Fruit fly (Drosophila melanogaster) whole organism, embryonic: ENCODE data around the gene se.

ENCODE experiments used
- CG12104 ChIP-seq: fragments of 200-800 bp; sonication (Bioruptor generic); optimal IDR thresholded peaks from 3 replicates; lab custom pipeline; 2016; ENCODE audit warnings: missing biosample characterization, missing genetic modification characterization
- CG15601 ChIP-seq: fragments of 200-800 bp; sonication (Bioruptor generic); optimal IDR thresholded peaks from 3 replicates; lab custom pipeline; 2019; ENCODE audit warnings: missing biosample characterization, mild to moderate bottlenecking, missing genetic modification characterization, moderate library complexity
- CG15696 ChIP-seq: fragments of 200-800 bp; sonication (Bioruptor generic); optimal IDR thresholded peaks from 2 replicates; lab custom pipeline; 2019; ENCODE audit warnings: missing biosample characterization, mild to moderate bottlenecking, missing genetic modification characterization, moderate library complexity
- CG17829 ChIP-seq: fragments of 200-800 bp; optimal IDR thresholded peaks from 2 replicates; lab custom pipeline; 2019; ENCODE audit warnings: missing biosample characterization, mild to moderate bottlenecking, missing genetic modification characterization, moderate library complexity
- CG1792 ChIP-seq: fragments of 200-800 bp; sonication (Bioruptor generic); optimal IDR thresholded peaks from 2 replicates; lab custom pipeline; 2016; ENCODE audit warnings: missing biosample characterization, missing genetic modification characterization
- CG18011 ChIP-seq: fragments of 200-800 bp; sonication (Bioruptor generic); optimal IDR thresholded peaks from 2 replicates; lab custom pipeline; 2017; ENCODE audit warnings: missing biosample characterization, missing genetic modification characterization, mild to moderate bottlenecking, moderate library complexity, missing genotype
- CG1832 ChIP-seq: fragments of 200-800 bp; sonication (Bioruptor generic); optimal IDR thresholded peaks from 2 replicates; lab custom pipeline; 2017; ENCODE audit warnings: missing biosample characterization, mild to moderate bottlenecking, missing genetic modification characterization, inconsistent platforms
- CG2712 ChIP-seq: fragments of 200-800 bp; optimal IDR thresholded peaks from 3 replicates; lab custom pipeline; 2019; ENCODE audit warnings: missing biosample characterization, mild to moderate bottlenecking, missing genetic modification characterization, moderate library complexity
- CG33557 ChIP-seq: fragments of 200-800 bp; sonication (Bioruptor generic); optimal IDR thresholded peaks from 2 replicates; lab custom pipeline; 2019; ENCODE audit warnings: missing biosample characterization, mild to moderate bottlenecking, missing genetic modification characterization, moderate library complexity
- CG3407 ChIP-seq: fragments of 200-800 bp; sonication (Bioruptor generic); optimal IDR thresholded peaks from 2 replicates; lab custom pipeline; 2018; ENCODE audit warnings: missing biosample characterization, mild to moderate bottlenecking, missing genetic modification characterization
- CG5245 ChIP-seq: fragments of 200-800 bp; sonication (Bioruptor generic); optimal IDR thresholded peaks from 3 replicates; lab custom pipeline; 2016; ENCODE audit warnings: missing biosample characterization, missing genetic modification characterization
- CG6272 ChIP-seq: fragments of 200-800 bp; sonication (Bioruptor generic); IDR thresholded peaks from 2 replicates; pipeline ENCODE4 v1.3.6; 2022; ENCODE audit warnings: missing biosample characterization, missing genetic modification characterization
- CG7271 ChIP-seq: fragments of 200-800 bp; sonication (Bioruptor generic); optimal IDR thresholded peaks from 2 replicates; lab custom pipeline; 2018; ENCODE audit warnings: missing biosample characterization, mild to moderate bottlenecking, missing genetic modification characterization, moderate library complexity
- CG8478 ChIP-seq: fragments of >200 bp; optimal IDR thresholded peaks from 2 replicates; lab custom pipeline; 2018
- CG9215 ChIP-seq: fragments of 200-800 bp; sonication (Bioruptor generic); IDR thresholded peaks from 2 replicates; pipeline ENCODE4 v1.3.6; 2022; ENCODE audit warnings: missing biosample characterization, missing genetic modification characterization
- CG9876 ChIP-seq: fragments of 200-800 bp; sonication (Bioruptor generic); optimal IDR thresholded peaks from 2 replicates; lab custom pipeline; 2016; ENCODE audit warnings: missing biosample characterization, missing genetic modification characterization
- CTCF ChIP-seq: fragments of 200-800 bp; sonication (Bioruptor generic); optimal IDR thresholded peaks from 2 replicates; lab custom pipeline; 2017; ENCODE audit warnings: missing biosample characterization, mild to moderate bottlenecking, missing genetic modification characterization, moderate library complexity
- Camta ChIP-seq: fragments of 200-800 bp; sonication (Bioruptor generic); optimal IDR thresholded peaks from 2 replicates; lab custom pipeline; 2016; ENCODE audit warnings: missing biosample characterization, missing genetic modification characterization
- CrebB ChIP-seq: fragments of 200-800 bp; sonication (Bioruptor generic); optimal IDR thresholded peaks from 3 replicates; lab custom pipeline; 2018; ENCODE audit warnings: missing biosample characterization, mild to moderate bottlenecking, missing genetic modification characterization
- Doc2 ChIP-seq: fragments of 200-800 bp; sonication (Bioruptor generic); IDR thresholded peaks from 2 replicates; pipeline ENCODE4 v1.3.6; 2022; ENCODE audit warnings: missing biosample characterization, missing genetic modification characterization
- Elba2 ChIP-seq: fragments of 200-800 bp; sonication (Bioruptor generic); optimal IDR thresholded peaks from 3 replicates; lab custom pipeline; 2016; ENCODE audit warnings: missing biosample characterization, missing genetic modification characterization
- MTF-1 ChIP-seq: fragments of 200-800 bp; sonication (Bioruptor generic); optimal IDR thresholded peaks from 2 replicates; lab custom pipeline; 2018; ENCODE audit warnings: missing biosample characterization, mild to moderate bottlenecking, missing genetic modification characterization, borderline replicate concordance
- Mad ChIP-seq: fragments of 200-800 bp; sonication (Bioruptor generic); optimal IDR thresholded peaks from 2 replicates; lab custom pipeline; 2016; ENCODE audit warnings: missing biosample characterization, missing genetic modification characterization
- Med ChIP-seq: fragments of 200-800 bp; sonication (Bioruptor generic); peaks from one replicate; lab custom pipeline; 2016; ENCODE audit warnings: missing biosample characterization, missing genetic modification characterization, mild to moderate bottlenecking, inconsistent platforms, moderate library complexity
- Mes4 ChIP-seq: fragments of 200-800 bp; sonication (Bioruptor generic); optimal IDR thresholded peaks from 2 replicates; lab custom pipeline; 2016; ENCODE audit warnings: missing biosample characterization, missing genetic modification characterization
- NFAT ChIP-seq: fragments of 200-800 bp; sonication (Bioruptor generic); IDR thresholded peaks from 2 replicates; pipeline ENCODE4 v1.3.6; 2022; ENCODE audit warnings: missing biosample characterization, missing genetic modification characterization
- Oaz ChIP-seq: fragments of 200-800 bp; sonication (Bioruptor generic); IDR thresholded peaks from 2 replicates; pipeline ENCODE4 v1.3.6; 2022; ENCODE audit warnings: missing biosample characterization, missing genetic modification characterization
- Sin3A ChIP-seq: fragments of >200 bp; optimal IDR thresholded peaks from 2 replicates; lab custom pipeline; 2018
- cad ChIP-seq: fragments of >200 bp; optimal IDR thresholded peaks from 2 replicates; lab custom pipeline; 2017; ENCODE audit warnings: missing biosample characterization, missing genetic modification characterization
- chif ChIP-seq, 2 experiments: fragments of 200-800 bp; sonication (Bioruptor generic); optimal IDR thresholded peaks; 3 replicates each; lab custom pipeline; 2016; ENCODE audit warnings: missing biosample characterization in 2 of 2, missing genetic modification characterization in 2 of 2
- disco-r ChIP-seq: fragments of 200-800 bp; sonication (Bioruptor generic); optimal IDR thresholded peaks from 2 replicates; lab custom pipeline; 2016; ENCODE audit warnings: missing biosample characterization, missing genetic modification characterization
- dmrt99B ChIP-seq: fragments of 200-800 bp; sonication (Bioruptor generic); optimal IDR thresholded peaks from 2 replicates; lab custom pipeline; 2018; ENCODE audit warnings: missing biosample characterization, mild to moderate bottlenecking, missing genetic modification characterization, moderate library complexity
- dysf ChIP-seq: fragments of 200-800 bp; sonication (Bioruptor generic); IDR thresholded peaks from 3 replicates; pipeline ENCODE4 v1.3.6; 2022; ENCODE audit warnings: missing biosample characterization, missing genetic modification characterization
- en ChIP-seq: fragments of 200-800 bp; sonication (Bioruptor generic); optimal IDR thresholded peaks from 2 replicates; lab custom pipeline; 2016; ENCODE audit warnings: missing biosample characterization, missing genetic modification characterization
- gfzf ChIP-seq: fragments of 200-800 bp; sonication (Bioruptor generic); optimal IDR thresholded peaks from 2 replicates; lab custom pipeline; 2016; ENCODE audit warnings: missing biosample characterization, mild to moderate bottlenecking, missing genetic modification characterization, moderate library complexity
- lbe ChIP-seq: fragments of 200-800 bp; sonication (Bioruptor generic); optimal IDR thresholded peaks from 2 replicates; lab custom pipeline; 2016; ENCODE audit warnings: missing biosample characterization, mild to moderate bottlenecking, missing genetic modification characterization
- mam ChIP-seq: fragments of 200-800 bp; sonication (Bioruptor generic); optimal IDR thresholded peaks from 3 replicates; lab custom pipeline; 2016; ENCODE audit warnings: missing biosample characterization, missing genetic modification characterization
- mld ChIP-seq: fragments of 200-800 bp; sonication (Bioruptor generic); IDR thresholded peaks from 3 replicates; pipeline ENCODE4 v1.3.6; 2022; ENCODE audit warnings: missing biosample characterization, missing genetic modification characterization; ENCODE audit not compliant: partially characterized antibody
- nau ChIP-seq: fragments of 200-800 bp; sonication (Bioruptor generic); optimal IDR thresholded peaks from 3 replicates; lab custom pipeline; 2017; ENCODE audit warnings: missing biosample characterization, mild to moderate bottlenecking, missing genetic modification characterization, missing genetic modification reagents
- nerfin-1 ChIP-seq: fragments of 200-800 bp; sonication (Bioruptor generic); optimal IDR thresholded peaks from 3 replicates; lab custom pipeline; 2019; ENCODE audit warnings: missing biosample characterization, mild to moderate bottlenecking, missing genetic modification characterization, moderate library complexity
- pan ChIP-seq, 4 experiments: fragments of >200 bp in 3 of 4; fragments of 200-800 bp in 1 of 4; sonication (Bioruptor generic) in 1 of 4; optimal IDR thresholded peaks in 3 of 4; IDR thresholded peaks in 1 of 4; 2 replicates each; pipeline versions ENCODE4 v1.3.6 to Lab custom; 2017 to 2022; ENCODE audit warnings: missing biosample characterization in 2 of 4, missing genetic modification characterization in 2 of 4, mixed read lengths in 1 of 4
- pnt ChIP-seq: fragments of 200-800 bp; sonication (Bioruptor generic); optimal IDR thresholded peaks from 3 replicates; lab custom pipeline; 2016; ENCODE audit warnings: missing biosample characterization, missing genetic modification characterization
- sc ChIP-seq, 3 experiments: fragments of >200 bp in 2 of 3; fragments of 200-800 bp in 1 of 3; sonication (Bioruptor generic) in 1 of 3; optimal IDR thresholded peaks; 2 replicates in 2 of 3; 3 replicates in 1 of 3; lab custom pipeline; 2017; ENCODE audit warnings: mild to moderate bottlenecking in 1 of 3, missing biosample characterization in 1 of 3, missing genetic modification characterization in 1 of 3, missing genetic modification reagents in 1 of 3
- schlank ChIP-seq: fragments of 200-800 bp; sonication (Bioruptor generic); optimal IDR thresholded peaks from 2 replicates; lab custom pipeline; 2018; ENCODE audit warnings: missing biosample characterization, mild to moderate bottlenecking, missing genetic modification characterization
- scrt ChIP-seq: fragments of 200-800 bp; sonication (Bioruptor generic); optimal IDR thresholded peaks from 2 replicates; lab custom pipeline; 2018; ENCODE audit warnings: missing biosample characterization, mild to moderate bottlenecking, missing genetic modification characterization, moderate library complexity
- sd ChIP-seq: fragments of 200-800 bp; sonication (Bioruptor generic); optimal IDR thresholded peaks from 3 replicates; lab custom pipeline; 2018; ENCODE audit warnings: missing biosample characterization, mild to moderate bottlenecking, missing genetic modification characterization, moderate library complexity
- shn ChIP-seq: fragments of 200-800 bp; sonication (Bioruptor generic); optimal IDR thresholded peaks from 3 replicates; lab custom pipeline; 2016; ENCODE audit warnings: missing biosample characterization, missing genetic modification characterization
- slou ChIP-seq: fragments of 200-800 bp; sonication (Bioruptor generic); optimal IDR thresholded peaks from 3 replicates; lab custom pipeline; 2016; ENCODE audit warnings: missing biosample characterization, missing genetic modification characterization
- sob ChIP-seq: fragments of 200-800 bp; sonication (Bioruptor generic); IDR thresholded peaks from 2 replicates; pipeline ENCODE4 v1.3.6; 2022; ENCODE audit warnings: missing biosample characterization, missing genetic modification characterization
- ttk ChIP-seq: fragments of 200-800 bp; sonication (Bioruptor generic); IDR thresholded peaks from 2 replicates; pipeline ENCODE4 v2.1.2; 2022; ENCODE audit warnings: missing biosample characterization, missing genetic modification characterization
- unc-4 ChIP-seq: fragments of 200-800 bp; sonication (Bioruptor generic); IDR thresholded peaks from 2 replicates; pipeline ENCODE4 v1.3.6; 2022; ENCODE audit warnings: missing biosample characterization, missing genetic modification characterization; ENCODE audit not compliant: partially characterized antibody

Gene se

dm6 chr3L:8506975-8507441, 13.3 kb upstream of the se start, which contains the start of gene CG43163 (continued):
- TF ChIP-seq dmrt99B (tag; lab: Kevin White, UChicago) (no peak), Oaz (no peak), CG1792 (no peak), nau (GFP tag; lab: Kevin White, UChicago) (no peak), MTF-1 (GFP tag; lab: Kevin White, UChicago) (no peak), en (GFP tag; lab: Kevin White, UChicago) (no peak), CG18011 (GFP tag; lab: Kevin White, UChicago) (peak; percentile 56), scrt (GFP tag; lab: Kevin White, UChicago) (peak; percentile 25), Mad (GFP tag; lab: Kevin White, UChicago) (peak; percentile 75), sd (tag; lab: Kevin White, UChicago) (peak; percentile 53), CG9876 (no peak), Med (GFP tag; lab: Kevin White, UChicago) (peak; percentile 93), CG15696 (tag; lab: Kevin White, UChicago) (peak; percentile 50), chif (GFP tag; optimal IDR thresholded peaks at IDR 0.05; lab: Kevin White, UChicago) (peak; percentile 27 to 47), CG7271 (tag; lab: Kevin White, UChicago) (no peak), disco-r (GFP tag; lab: Kevin White, UChicago) (no peak), mld (GFP tag; lab: Robert Waterston, UW) (no peak), CrebB (peak; percentile 47), CG9215 (peak; percentile 37; the same call in 1 of the 2 replicates), unc-4 (no peak), gfzf (GFP tag; lab: Kevin White, UChicago) (peak; percentile 82), CTCF (GFP tag; lab: Kevin White, UChicago) (peak; percentile 73), sc (optimal IDR thresholded peaks at IDR 0.05; lab: Kevin White, UChicago) (no peak), sc (GFP tag; optimal IDR thresholded peaks at IDR 0.05; lab: Kevin White, UChicago) (peak; percentile 20), CG17829 (tag; lab: Kevin White, UChicago) (peak; percentile 70), CG8478 (lab: Kevin White, UChicago) (no peak), Doc2 (GFP tag; lab: Robert Waterston, UW) (no peak), dysf (GFP tag; lab: Robert Waterston, UW) (peak; percentile 67; the same call in 2 of the 3 replicates), ttk (GFP tag; lab: Robert Waterston, UW) (no peak), Camta (GFP tag; lab: Kevin White, UChicago) (peak; percentile 18), CG33557 (GFP tag; lab: Kevin White, UChicago) (no peak), slou (GFP tag; lab: Kevin White, UChicago) (peak; percentile 10), CG12104 (peak; percentile 12), CG15601 (tag; lab: Kevin White, UChicago) (peak; percentile 58), pnt (GFP tag; lab: Kevin White, UChicago) (no peak), CG5245 (peak; percentile 48), mam (peak; percentile 27), CG2712 (tag; lab: Kevin White, UChicago) (peak; percentile 80), lbe (GFP tag; lab: Kevin White, UChicago) (no peak), CG6272 (peak; percentile 35), Mes4 (GFP tag; lab: Kevin White, UChicago) (peak; percentile 25), nerfin-1 (tag; lab: Kevin White, UChicago) (peak; percentile 48), cad (no peak), CG1832 (GFP tag; lab: Kevin White, UChicago) (no peak), CG3407 (GFP tag; lab: Kevin White, UChicago) (peak; percentile 47), pan (optimal IDR thresholded peaks at IDR 0.05; lab: Kevin White, UChicago) (no peak), pan (GFP tag; optimal IDR thresholded peaks at IDR 0.05 in 1 of 2, IDR thresholded peaks at IDR 0.05 in 1 of 2) (peak in 1 of 2 experiments; percentile 71), sob (peak; percentile 77), shn (no peak), NFAT (GFP tag; lab: Robert Waterston, UW) (peak; percentile 63), Sin3A (lab: Kevin White, UChicago) (no peak), Elba2 (GFP tag; lab: Kevin White, UChicago) (no peak), schlank (tag; lab: Kevin White, UChicago) (no peak)
